Worm (Caenorhabditis elegans) whole organism, L3 larva: Measurements from ENCODE around the gene B0035.13.

Experiments used
- aly-2 ChIP-seq: fragments of 150-350 bp; optimal IDR thresholded peaks from 2 replicates; lab custom pipeline; 2014; ENCODE audit warnings: missing biosample characterization, missing genetic modification characterization
- ama-1 ChIP-seq: fragments of 150-350 bp; optimal IDR thresholded peaks from 2 replicates; lab custom pipeline; 2018
- ceh-28 ChIP-seq: fragments of 150-350 bp; optimal IDR thresholded peaks from 2 replicates; lab custom pipeline; 2014; ENCODE audit warnings: missing biosample characterization, missing genetic modification reagents, missing genetic modification characterization
- ceh-82 ChIP-seq: fragments of 150-350 bp; optimal IDR thresholded peaks from 2 replicates; lab custom pipeline; 2014; ENCODE audit warnings: missing biosample characterization, missing genetic modification characterization
- egl-5 ChIP-seq: fragments of 150-350 bp; optimal IDR thresholded peaks from 2 replicates; lab custom pipeline; 2017; ENCODE audit warnings: missing biosample characterization, missing genetic modification reagents, missing genetic modification characterization, inconsistent platforms
- elt-1 ChIP-seq: fragments of 150-350 bp; optimal IDR thresholded peaks from 2 replicates; lab custom pipeline; 2014; ENCODE audit warnings: missing biosample characterization, missing genetic modification characterization
- elt-2 ChIP-seq: sonication (generic microtip); optimal IDR thresholded peaks from 2 replicates; lab custom pipeline; 2016; ENCODE audit warnings: missing genetic modification reagents, mild to moderate bottlenecking, missing genetic modification characterization, missing compliant biosample characterization
- fkh-2 ChIP-seq: fragments of 150-350 bp; optimal IDR thresholded peaks from 2 replicates; lab custom pipeline; 2014; ENCODE audit warnings: missing biosample characterization, missing genetic modification reagents, missing genetic modification characterization
- jun-1 ChIP-seq: fragments of 150-350 bp; optimal IDR thresholded peaks from 2 replicates; lab custom pipeline; 2014; ENCODE audit warnings: missing biosample characterization, missing genetic modification reagents, missing genetic modification characterization
- lin-15B ChIP-seq: fragments of 150-350 bp; optimal IDR thresholded peaks from 2 replicates; lab custom pipeline; 2014; ENCODE audit warnings: missing biosample characterization, missing genetic modification characterization
- nhr-11 ChIP-seq: fragments of 150-350 bp; optimal IDR thresholded peaks from 2 replicates; lab custom pipeline; 2014; ENCODE audit warnings: missing biosample characterization, missing genetic modification characterization
- nhr-25 ChIP-seq: sonication (generic microtip); optimal IDR thresholded peaks from 2 replicates; lab custom pipeline; 2017; ENCODE audit warnings: missing biosample characterization, missing genetic modification characterization
- nhr-67 ChIP-seq: fragments of 150-350 bp; optimal IDR thresholded peaks from 2 replicates; lab custom pipeline; 2014; ENCODE audit warnings: missing biosample characterization, missing genetic modification characterization
- nhr-76 ChIP-seq: fragments of 150-350 bp; sonication (generic microtip); optimal IDR thresholded peaks from 5 replicates; lab custom pipeline; 2014; ENCODE audit warnings: missing biosample characterization, missing genetic modification characterization
- pha-4 ChIP-seq: fragments of 150-350 bp; optimal IDR thresholded peaks from 2 replicates; lab custom pipeline; 2014; ENCODE audit warnings: missing biosample characterization, missing genetic modification reagents, missing genetic modification characterization
- pqm-1 ChIP-seq: fragments of 150-350 bp; optimal IDR thresholded peaks from 2 replicates; lab custom pipeline; 2017; ENCODE audit warnings: missing biosample characterization, missing genetic modification characterization, inconsistent platforms
- snpc-4 ChIP-seq: fragments of 150-350 bp; optimal IDR thresholded peaks from 2 replicates; lab custom pipeline; 2014; ENCODE audit warnings: missing biosample characterization, missing genetic modification characterization
- ztf-11 ChIP-seq: fragments of 150-350 bp; optimal IDR thresholded peaks from 2 replicates; lab custom pipeline; 2014; ENCODE audit warnings: missing biosample characterization, missing genetic modification characterization
- ztf-4 ChIP-seq: fragments of 150-350 bp; optimal IDR thresholded peaks from 2 replicates; lab custom pipeline; 2014; ENCODE audit warnings: missing biosample characterization, missing genetic modification characterization

The B0035.13 gene

ce11 chrIV:11259485-11259972 is 47.0 kb downstream of the B0035.13 start, which contains the start of gene gtl-1:
Gene gtl-1 (minus strand): TSS chrIV:11259535.
- TF ChIP-seq ztf-4 (tag; lab: Kevin White, UChicago) (no peak), elt-1 (tag; lab: Kevin White, UChicago) (no peak), ceh-82 (tag; lab: Kevin White, UChicago) (no peak), pha-4 (tag; lab: Kevin White, UChicago) (peak; percentile 8), fkh-2 (no peak), aly-2 (no peak), pqm-1 (peak; percentile 27), elt-2 (tag; lab: Kevin White, UChicago) (peak; percentile 87), ztf-11 (no peak), nhr-76 (tag; lab: Kevin White, UChicago) (no peak), nhr-11 (tag; lab: Kevin White, UChicago) (no peak), ama-1 (lab: Kevin White, UChicago) (no peak)
- TF ChIP-seq, all 47 proteins: peak for 3

- no peak for TF ChIP-seq lin-15B (tag; lab: Kevin White, UChicago)
- no peak for TF ChIP-seq snpc-4
- TF ChIP-seq pqm-1, result peak; percentile 64
- TF ChIP-seq ceh-28, result no peak
- peak; percentile 63 for TF ChIP-seq jun-1
- TF ChIP-seq nhr-25, result no peak
- peak; percentile 89 for TF ChIP-seq elt-2 (tag; lab: Kevin White, UChicago)
- TF ChIP-seq elt-1 (tag; lab: Kevin White, UChicago), result no peak
- no peak for TF ChIP-seq egl-5
- no peak for TF ChIP-seq nhr-67 (tag; lab: Kevin White, UChicago)
- TF ChIP-seq ztf-4 (tag; lab: Kevin White, UChicago), result no peak
- no peak for TF ChIP-seq nhr-11 (tag; lab: Kevin White, UChicago)
These were observed 49.0 kb downstream of the B0035.13 start for ce11 chrIV:11257476-11257875.
